Fruit fly (Drosophila melanogaster): ENCODE measurements around the gene CG17122.

CG17122 gene

dm6 chr3L:20296797-20297196, 21.7 kb upstream of the CG17122 start, which contains the start of gene FRG1 (continued):
- TF ChIP-seq Aef1 (GFP tag; IDR thresholded peaks at IDR 0.05) (no peak), unc-4 (GFP tag; IDR thresholded peaks at IDR 0.05; ENCODE audit: partially characterized antibody) (peak; percentile 74; the same call in 1 of the 2 replicates), Ravus (GFP tag; IDR thresholded peaks at IDR 0.05) (no peak), Dad (GFP tag; optimal IDR thresholded peaks at IDR 0.05) (no peak), CG7745 (tag; optimal IDR thresholded peaks at IDR 0.05) (no peak), ase (GFP tag; IDR thresholded peaks at IDR 0.05) (no peak), ranshi (GFP tag; IDR thresholded peaks at IDR 0.05) (no peak), CG9797 (GFP tag; optimal IDR thresholded peaks at IDR 0.05) (no peak), sug (tag; optimal IDR thresholded peaks at IDR 0.05) (no peak), wek (GFP tag; optimal IDR thresholded peaks at IDR 0.05) (no peak), Hmr (GFP tag; optimal IDR thresholded peaks at IDR 0.05) (no peak), CG32772 (GFP tag; IDR thresholded peaks at IDR 0.05) (no peak), CG17361 (GFP tag; IDR thresholded peaks at IDR 0.05) (no peak), NC2α (GFP tag; optimal IDR thresholded peaks at IDR 0.05) (no peak), crol (GFP tag; IDR thresholded peaks at IDR 0.05) (no peak), CG15073 (GFP tag; optimal IDR thresholded peaks at IDR 0.05) (no peak), CG6254 (GFP tag; optimal IDR thresholded peaks at IDR 0.05) (no peak), ap (GFP tag; IDR thresholded peaks at IDR 0.05) (no peak), Scr (GFP tag; IDR thresholded peaks at IDR 0.05; ENCODE audit: partially characterized antibody) (peak; percentile 75), CG17612 (GFP tag; IDR thresholded peaks at IDR 0.05) (no peak), nmo (GFP tag; optimal IDR thresholded peaks at IDR 0.05) (peak; percentile 9), trem (tag; optimal IDR thresholded peaks at IDR 0.05) (peak; percentile 43), eve (GFP tag; optimal IDR thresholded peaks at IDR 0.05) (no peak), CG9215 (GFP tag; IDR thresholded peaks at IDR 0.05) (no peak), CG10959 (GFP tag; IDR thresholded peaks at IDR 0.05) (no peak), CG1792 (GFP tag; optimal IDR thresholded peaks at IDR 0.05) (no peak), chm (GFP tag; IDR thresholded peaks at IDR 0.05) (no peak), lov (optimal IDR thresholded peaks at IDR 0.05) (no peak), lov (GFP tag; IDR thresholded peaks at IDR 0.05) (no peak), CG1233 (GFP tag; optimal IDR thresholded peaks at IDR 0.05) (no peak), CG6854 (GFP tag; optimal IDR thresholded peaks at IDR 0.05) (no peak), GATAe (GFP tag; conservative IDR thresholded peaks at IDR 0.05) (no peak), pho (GFP tag; optimal IDR thresholded peaks at IDR 0.05) (no peak), gsb-n (tag; optimal IDR thresholded peaks at IDR 0.05) (no peak), CG2199 (GFP tag; IDR thresholded peaks at IDR 0.05) (no peak), grn (GFP tag; optimal IDR thresholded peaks at IDR 0.05) (peak; percentile 83), gro (GFP tag; optimal IDR thresholded peaks at IDR 0.05) (no peak), Dip3 (GFP tag; optimal IDR thresholded peaks at IDR 0.05) (no peak), chif (GFP tag; optimal IDR thresholded peaks at IDR 0.05) (no peak), CG8359 (GFP tag; optimal IDR thresholded peaks at IDR 0.05; ENCODE audit: borderline replicate concordance) (no peak), Fer3 (tag; optimal IDR thresholded peaks at IDR 0.05) (no peak), CG17802 (tag; optimal IDR thresholded peaks at IDR 0.05) (no peak), Xbp1 (GFP tag; optimal IDR thresholded peaks at IDR 0.05) (no peak), CG16863 (GFP tag; optimal IDR thresholded peaks at IDR 0.05) (no peak), E2f1 (GFP tag; IDR thresholded peaks at IDR 0.05) (no peak), inv (GFP tag; IDR thresholded peaks at IDR 0.05; ENCODE audit: partially characterized antibody) (peak; percentile 71), gt (GFP tag; IDR thresholded peaks at IDR 0.05) (no peak), Rx (GFP tag; IDR thresholded peaks at IDR 0.05) (no peak), CG13775 (GFP tag; optimal IDR thresholded peaks at IDR 0.05) (no peak), CG31224 (GFP tag; IDR thresholded peaks at IDR 0.05) (no peak), NFAT (GFP tag; IDR thresholded peaks at IDR 0.05) (no peak), Hand (GFP tag; optimal IDR thresholded peaks at IDR 0.05) (no peak), CG8944 (GFP tag; optimal IDR thresholded peaks at IDR 0.05) (no peak)

Measured in whole organism, embryonic.